Worm (Caenorhabditis elegans) whole organism, midembryonic: ENCODE results near the gene C02F5.5.

ENCODE experiments used
- T22C8.4 ChIP-seq: fragments of 200-800 bp; sonication (Bioruptor generic); IDR thresholded peaks from 2 replicates; pipeline ENCODE4 v1.3.6; 2022; ENCODE audit warnings: missing genetic modification characterization, missing compliant biosample characterization
- cog-1 ChIP-seq: sonication (generic microtip); optimal IDR thresholded peaks from 2 replicates; lab custom pipeline; 2016; ENCODE audit warnings: missing genetic modification characterization, missing compliant biosample characterization
- flt-1 ChIP-seq: fragments of 200-800 bp; sonication (Bioruptor generic); IDR thresholded peaks from 2 replicates; pipeline ENCODE4 v1.3.6; 2022; ENCODE audit warnings: missing genetic modification characterization, missing compliant biosample characterization
- klf-2 ChIP-seq: fragments of 200-800 bp; sonication (Bioruptor generic); conservative IDR thresholded peaks from 2 replicates; pipeline ENCODE4 v1.3.6; 2022; ENCODE audit warnings: missing genetic modification reagents, missing genetic modification characterization, missing compliant biosample characterization
- med-1 ChIP-seq: sonication (generic microtip); optimal IDR thresholded peaks from 2 replicates; lab custom pipeline; 2017; ENCODE audit warnings: missing genetic modification characterization, mild to moderate bottlenecking, missing compliant biosample characterization, antibody characterized with exemption, missing genetic modification reagents; ENCODE audit not compliant: insufficient read depth
- ref-1 ChIP-seq: fragments of 200-800 bp; sonication (Bioruptor generic); conservative IDR thresholded peaks from 2 replicates; pipeline ENCODE4 v1.3.6; 2022; ENCODE audit warnings: missing genetic modification reagents, missing genetic modification characterization, missing compliant biosample characterization
- tab-1 ChIP-seq: fragments of 200-800 bp; sonication (Bioruptor generic); IDR thresholded peaks from 2 replicates; pipeline ENCODE4 v1.3.6; 2022; ENCODE audit warnings: missing genetic modification characterization, missing compliant biosample characterization
- ztf-23 ChIP-seq: fragments of 200-800 bp; sonication (Bioruptor generic); IDR thresholded peaks from 2 replicates; pipeline ENCODE4 v1.3.6; 2022; ENCODE audit warnings: missing genetic modification reagents, missing genetic modification characterization, missing compliant biosample characterization
- ztf-29 ChIP-seq: fragments of 200-800 bp; sonication (Bioruptor generic); IDR thresholded peaks from 2 replicates; pipeline ENCODE4 v1.3.6; 2022; ENCODE audit warnings: missing genetic modification reagents, missing genetic modification characterization, missing compliant biosample characterization

The C02F5.5 gene

DNA sequence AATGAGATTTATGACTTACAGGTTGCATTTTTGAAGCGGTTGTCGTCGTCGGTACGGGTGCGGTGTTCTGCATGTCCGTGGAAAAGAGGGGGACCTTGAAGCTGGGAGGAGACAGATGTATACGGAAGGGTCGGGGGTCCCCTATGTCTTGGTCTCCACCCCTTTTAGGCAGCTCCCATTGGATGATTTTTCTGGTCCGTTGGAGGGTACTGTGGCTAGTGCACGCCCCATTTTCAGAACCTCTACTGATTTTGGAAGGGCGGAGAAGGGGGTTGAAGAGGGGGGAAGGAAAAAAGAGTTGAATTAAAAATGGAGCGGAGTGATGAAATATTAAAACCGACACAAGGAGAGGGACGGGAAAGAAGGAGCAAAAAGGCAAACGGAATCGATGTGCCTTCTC is 19.8 kb upstream of the C02F5.5 start, which contains the start of gene unc-86:
unc-86 (minus strand) TSS at position 113 of the 400 bp plus-strand sequence.
- TF ChIP-seq med-1 (GFP tag; lab: Kevin White, UChicago) (no peak), ref-1 (GFP tag; lab: Robert Waterston, UW) (no peak), T22C8.4 (GFP tag; lab: Robert Waterston, UW) (no peak), klf-2 (GFP tag; lab: Robert Waterston, UW) (no peak), ztf-29 (GFP tag; lab: Robert Waterston, UW) (no peak)

DNA sequence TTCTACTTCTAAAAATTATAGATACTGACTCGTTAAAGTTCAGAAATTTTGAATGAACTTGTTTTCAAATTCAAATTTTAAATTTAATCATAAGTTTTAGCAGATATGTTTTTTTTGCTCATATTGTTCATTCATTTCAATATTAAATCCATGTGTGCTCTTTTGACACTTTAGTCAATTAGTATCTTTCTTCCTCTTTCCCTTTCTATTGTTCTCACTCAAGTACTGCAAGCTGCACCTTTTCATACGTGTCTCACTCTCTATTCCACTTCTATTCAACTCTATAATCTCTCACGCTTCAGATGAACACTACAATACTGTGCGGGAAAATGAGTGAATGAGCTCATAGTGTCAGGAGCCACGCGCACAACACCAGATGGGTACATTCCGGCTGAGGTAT is 18.1 kb upstream of the C02F5.5 start, which contains the start of gene C30A5.16:
C30A5.16 (plus strand) TSS at position 301 of the 400 bp plus-strand sequence.
- no peak for TF ChIP-seq med-1 (GFP tag; lab: Kevin White, UChicago)
- no peak for TF ChIP-seq ref-1 (GFP tag; lab: Robert Waterston, UW)
- TF ChIP-seq T22C8.4 (GFP tag; lab: Robert Waterston, UW) = no peak
- TF ChIP-seq tab-1 (GFP tag; lab: Robert Waterston, UW) = no peak
- TF ChIP-seq ztf-29 (GFP tag; lab: Robert Waterston, UW) = no peak
- no peak for TF ChIP-seq klf-2 (GFP tag; lab: Robert Waterston, UW)
- TF ChIP-seq ztf-23 (GFP tag; lab: Robert Waterston, UW) = no peak
- no peak for TF ChIP-seq cog-1 (tag; lab: Kevin White, UChicago)
- no peak for TF ChIP-seq flt-1 (GFP tag; lab: Robert Waterston, UW)

DNA sequence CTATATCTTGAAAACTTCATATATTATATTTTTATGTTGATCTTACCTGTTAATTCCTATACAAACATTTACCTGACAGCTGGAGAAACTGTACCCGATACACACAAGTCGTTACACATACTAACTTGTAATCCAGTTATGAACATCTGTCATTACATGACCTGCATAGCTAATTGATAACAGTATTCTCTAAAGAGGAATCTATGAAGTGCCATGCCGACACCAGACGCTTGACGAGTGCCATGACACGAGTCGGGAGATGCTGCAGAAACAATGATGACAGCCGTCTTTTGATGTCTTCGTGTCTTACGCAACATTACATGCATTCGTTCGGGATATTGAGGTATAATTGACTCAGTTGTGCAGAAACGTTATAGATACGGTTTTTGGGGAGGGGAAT is 15.9 kb upstream of the C02F5.5 start:
- TF ChIP-seq cog-1 (tag; lab: Kevin White, UChicago) = no peak
- TF ChIP-seq ztf-23 (GFP tag; lab: Robert Waterston, UW) = no peak
- TF ChIP-seq klf-2 (GFP tag; lab: Robert Waterston, UW) = no peak
- TF ChIP-seq flt-1 (GFP tag; lab: Robert Waterston, UW) = no peak
- TF ChIP-seq tab-1 (GFP tag; lab: Robert Waterston, UW) = no peak
- no peak for TF ChIP-seq ztf-29 (GFP tag; lab: Robert Waterston, UW)
- no peak for TF ChIP-seq ref-1 (GFP tag; lab: Robert Waterston, UW)
- TF ChIP-seq T22C8.4 (GFP tag; lab: Robert Waterston, UW) = no peak

- TF ChIP-seq med-1 (GFP tag; lab: Kevin White, UChicago) (no peak), ztf-23 (GFP tag; lab: Robert Waterston, UW) (no peak), ref-1 (GFP tag; lab: Robert Waterston, UW) (no peak), T22C8.4 (GFP tag; lab: Robert Waterston, UW) (no peak), flt-1 (GFP tag; lab: Robert Waterston, UW) (no peak), ztf-29 (GFP tag; lab: Robert Waterston, UW) (no peak), klf-2 (GFP tag; lab: Robert Waterston, UW) (no peak), cog-1 (tag; lab: Kevin White, UChicago) (no peak), tab-1 (GFP tag; lab: Robert Waterston, UW) (no peak)
Measured at ce11 chrIII:8224769-8225168, 11.2 kb upstream of the C02F5.5 start, which contains the start of gene mob-4. TSS of gene mob-4 (plus strand) at chrIII:8225097.

- TF ChIP-seq med-1 (GFP tag; lab: Kevin White, UChicago) (no peak), klf-2 (GFP tag; lab: Robert Waterston, UW) (no peak), cog-1 (tag; lab: Kevin White, UChicago) (no peak), ztf-29 (GFP tag; lab: Robert Waterston, UW) (no peak), ref-1 (GFP tag; lab: Robert Waterston, UW) (no peak), T22C8.4 (GFP tag; lab: Robert Waterston, UW) (no peak), ztf-23 (GFP tag; lab: Robert Waterston, UW) (no peak), flt-1 (GFP tag; lab: Robert Waterston, UW) (no peak), tab-1 (GFP tag; lab: Robert Waterston, UW) (no peak)
Measured at ce11 chrIII:8226178-8226577, 9.8 kb upstream of the C02F5.5 start, which contains the start of gene rfs-1. TSS of gene rfs-1 (plus strand) at chrIII:8226478.

DNA sequence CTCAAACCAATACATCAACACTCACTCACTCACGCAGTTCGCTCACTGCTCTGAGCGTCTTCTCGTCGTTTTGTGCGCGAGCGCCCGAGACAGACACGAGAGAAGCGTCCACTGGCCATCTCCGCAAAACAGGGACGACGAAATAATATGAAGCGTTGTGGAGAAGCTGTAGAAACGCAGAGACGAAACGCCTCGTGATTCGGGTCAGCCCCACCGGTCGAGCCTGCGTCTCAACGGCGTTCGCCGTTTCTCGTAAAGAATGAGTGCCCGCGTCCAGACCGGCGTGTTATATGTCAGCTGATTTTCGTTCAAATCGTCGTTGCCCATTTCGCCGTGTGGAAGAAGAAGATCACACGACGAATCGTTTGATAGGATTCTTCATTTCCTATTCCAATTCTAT is 8.5 kb upstream of the C02F5.5 start, which contains the start of gene fbxl-1:
fbxl-1 (plus strand) TSS at position 320 of the 400 bp plus-strand sequence.
- peak; percentile 63 for TF ChIP-seq flt-1 (GFP tag; lab: Robert Waterston, UW)
- no peak for TF ChIP-seq cog-1 (tag; lab: Kevin White, UChicago)

ce11 chrIII:8228916-8229315 is 7.1 kb upstream of the C02F5.5 start:
- TF ChIP-seq tab-1 (GFP tag; lab: Robert Waterston, UW) = no peak
- no peak for TF ChIP-seq ztf-29 (GFP tag; lab: Robert Waterston, UW)
- no peak for TF ChIP-seq cog-1 (tag; lab: Kevin White, UChicago)
- TF ChIP-seq T22C8.4 (GFP tag; lab: Robert Waterston, UW) = no peak
- TF ChIP-seq klf-2 (GFP tag; lab: Robert Waterston, UW) = no peak
- TF ChIP-seq ref-1 (GFP tag; lab: Robert Waterston, UW) = no peak

ce11 chrIII:8229480-8229879 is 6.5 kb upstream of the C02F5.5 start:
- no peak for TF ChIP-seq ztf-29 (GFP tag; lab: Robert Waterston, UW)
- TF ChIP-seq klf-2 (GFP tag; lab: Robert Waterston, UW) = no peak
- no peak for TF ChIP-seq med-1 (GFP tag; lab: Kevin White, UChicago)
- TF ChIP-seq tab-1 (GFP tag; lab: Robert Waterston, UW) = no peak
- no peak for TF ChIP-seq T22C8.4 (GFP tag; lab: Robert Waterston, UW)
- no peak for TF ChIP-seq flt-1 (GFP tag; lab: Robert Waterston, UW)
- no peak for TF ChIP-seq ztf-23 (GFP tag; lab: Robert Waterston, UW)
- TF ChIP-seq ref-1 (GFP tag; lab: Robert Waterston, UW) = no peak
- TF ChIP-seq cog-1 (tag; lab: Kevin White, UChicago) = no peak

DNA sequence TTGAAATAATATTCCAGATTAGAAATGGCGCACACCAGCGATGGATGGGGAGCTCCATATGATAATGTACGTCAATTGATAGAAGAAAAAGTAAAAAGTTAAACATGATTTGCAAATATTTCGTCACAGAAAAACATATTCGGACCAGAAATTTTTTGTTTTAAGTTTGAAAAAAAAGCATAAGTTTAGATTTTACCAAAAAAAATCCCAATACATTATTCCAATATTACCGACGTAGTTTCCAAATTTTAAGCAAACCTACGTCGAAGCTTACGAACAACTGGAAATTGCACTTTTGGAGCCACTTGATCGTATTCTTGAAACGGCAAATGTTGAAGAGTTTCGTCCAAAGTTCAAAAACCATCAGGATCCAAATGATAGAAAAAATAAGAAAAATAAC is 3.3 kb upstream of the C02F5.5 start, which contains the start of gene henn-1:
henn-1 (plus strand) TSS at position 18 of the 400 bp plus-strand sequence.
- TF ChIP-seq cog-1 (tag; lab: Kevin White, UChicago) (no peak), ztf-29 (GFP tag; lab: Robert Waterston, UW) (no peak), med-1 (GFP tag; lab: Kevin White, UChicago) (no peak), ztf-23 (GFP tag; lab: Robert Waterston, UW) (no peak), tab-1 (GFP tag; lab: Robert Waterston, UW) (no peak), flt-1 (GFP tag; lab: Robert Waterston, UW) (no peak), klf-2 (GFP tag; lab: Robert Waterston, UW) (no peak), T22C8.4 (GFP tag; lab: Robert Waterston, UW) (no peak), ref-1 (GFP tag; lab: Robert Waterston, UW) (no peak)
